Fruit fly (Drosophila melanogaster) whole organism, wandering third instar larva: ENCODE results near the gene CG7378.

Source experiments
- Abd-B ChIP-seq: fragments of >200 bp; optimal IDR thresholded peaks from 2 replicates; lab custom pipeline; 2017; ENCODE audit warnings: missing biosample characterization, missing genetic modification characterization
- CG32264 ChIP-seq: fragments of 200-800 bp; sonication (Bioruptor generic); optimal IDR thresholded peaks from 2 replicates; lab custom pipeline; 2016; ENCODE audit warnings: missing biosample characterization, missing genetic modification characterization
- CG9705 ChIP-seq: fragments of 200-800 bp; sonication (Bioruptor generic); optimal IDR thresholded peaks from 2 replicates; lab custom pipeline; 2018; ENCODE audit warnings: missing biosample characterization, mild to moderate bottlenecking, missing genetic modification characterization
- CrebA ChIP-seq: fragments of 200-800 bp; sonication (Bioruptor generic); optimal IDR thresholded peaks from 2 replicates; lab custom pipeline; 2016; ENCODE audit warnings: missing biosample characterization, mild to moderate bottlenecking, missing genetic modification characterization, borderline replicate concordance
- Dfd ChIP-seq: fragments of >200 bp; optimal IDR thresholded peaks from 2 replicates; lab custom pipeline; 2017; ENCODE audit warnings: missing biosample characterization, missing genetic modification characterization
- Dif ChIP-seq: fragments of 200-275, 200-300 bp; sonication (Bioruptor generic); optimal IDR thresholded peaks from 2 replicates; lab custom pipeline; 2018; ENCODE audit warnings: missing biosample characterization, missing genetic modification characterization; ENCODE audit not compliant: partially characterized antibody
- GATAd ChIP-seq: sonication (Bioruptor generic); optimal IDR thresholded peaks from 2 replicates; lab custom pipeline; 2016; ENCODE audit warnings: missing biosample characterization, missing genetic modification characterization
- HLH106 ChIP-seq: fragments of 200-800 bp; optimal IDR thresholded peaks from 3 replicates; lab custom pipeline; 2019; ENCODE audit warnings: missing biosample characterization, mild to moderate bottlenecking, missing genetic modification characterization, moderate library complexity
- Hnf4 ChIP-seq: fragments of 200-800 bp; sonication (Bioruptor generic); optimal IDR thresholded peaks from 2 replicates; lab custom pipeline; 2016; ENCODE audit warnings: missing biosample characterization, mild to moderate bottlenecking, missing genetic modification characterization
- Hr78 ChIP-seq: fragments of >200 bp; optimal IDR thresholded peaks from 2 replicates; lab custom pipeline; 2017; ENCODE audit warnings: missing biosample characterization, missing genetic modification characterization
- Hr83 ChIP-seq: fragments of 200-300 bp; sonication (Bioruptor generic); optimal IDR thresholded peaks from 2 replicates; lab custom pipeline; 2016; ENCODE audit warnings: missing biosample characterization, mild to moderate bottlenecking, missing genetic modification characterization, moderate library complexity; ENCODE audit not compliant: poor library complexity, severe bottlenecking
- Jra ChIP-seq: sonication (Bioruptor generic); optimal IDR thresholded peaks from 2 replicates; lab custom pipeline; 2016; ENCODE audit warnings: missing biosample characterization, missing genetic modification characterization
- Mio ChIP-seq: sonication (Bioruptor generic); optimal IDR thresholded peaks from 2 replicates; lab custom pipeline; 2016; ENCODE audit warnings: missing biosample characterization, missing genetic modification characterization
- Myc ChIP-seq: fragments of >200 bp; optimal IDR thresholded peaks from 2 replicates; lab custom pipeline; 2017
- N ChIP-seq: fragments of >200 bp; optimal IDR thresholded peaks from 2 replicates; lab custom pipeline; 2018; ENCODE audit warnings: missing biosample characterization, missing external identifiers, missing genetic modification characterization
- OdsH ChIP-seq: fragments of 200-800 bp; sonication (Bioruptor generic); optimal IDR thresholded peaks from 2 replicates; lab custom pipeline; 2016; ENCODE audit warnings: missing biosample characterization, mild to moderate bottlenecking, missing genetic modification characterization
- Rel ChIP-seq, 2 experiments: fragments of 200-800 bp; sonication (Bioruptor generic) in 1 of 2; optimal IDR thresholded peaks; 2 replicates in 1 of 2; 3 replicates in 1 of 2; lab custom pipeline; 2016 to 2019; ENCODE audit warnings: mild to moderate bottlenecking in 2 of 2, missing biosample characterization in 2 of 2, missing genetic modification characterization in 2 of 2, moderate library complexity in 1 of 2
- Sp1 ChIP-seq: fragments of 200-800 bp; sonication (Bioruptor generic); optimal IDR thresholded peaks from 3 replicates; lab custom pipeline; 2019; ENCODE audit warnings: missing biosample characterization, mild to moderate bottlenecking, missing genetic modification characterization, moderate library complexity
- Vsx2 ChIP-seq: fragments of 200-300, 225-300 bp; sonication (Bioruptor generic); optimal IDR thresholded peaks from 2 replicates; lab custom pipeline; 2018; ENCODE audit warnings: missing biosample characterization, missing genetic modification characterization; ENCODE audit not compliant: partially characterized antibody
- br ChIP-seq: fragments of 200-800 bp; sonication (Bioruptor generic); optimal IDR thresholded peaks from 2 replicates; lab custom pipeline; 2016; ENCODE audit warnings: missing biosample characterization, missing genetic modification characterization
- brk ChIP-seq: fragments of 200-800 bp; sonication (Bioruptor generic); optimal IDR thresholded peaks from 2 replicates; lab custom pipeline; 2016; ENCODE audit warnings: missing biosample characterization, mild to moderate bottlenecking, missing genetic modification characterization
- dl ChIP-seq, 2 experiments: fragments of 175-275, 200-275 bp in 1 of 2; fragments of 200-275 bp in 1 of 2; sonication (Bioruptor generic); optimal IDR thresholded peaks; lab custom pipeline; 2018; ENCODE audit warnings: mild to moderate bottlenecking in 2 of 2, missing biosample characterization in 2 of 2, missing genetic modification characterization in 2 of 2, moderate library complexity in 2 of 2; ENCODE audit not compliant: partially characterized antibody in 2 of 2, insufficient read depth in 1 of 2
- dmrt93B ChIP-seq: fragments of 200-800 bp; sonication (Bioruptor generic); optimal IDR thresholded peaks from 2 replicates; lab custom pipeline; 2018; ENCODE audit warnings: missing biosample characterization, mild to moderate bottlenecking, missing genetic modification characterization
- dsf ChIP-seq: sonication (Bioruptor generic); optimal IDR thresholded peaks from 2 replicates; lab custom pipeline; 2016; ENCODE audit warnings: missing biosample characterization, missing genetic modification characterization, borderline replicate concordance
- ey ChIP-seq: fragments of 200-800 bp; sonication (Bioruptor generic); optimal IDR thresholded peaks from 2 replicates; lab custom pipeline; 2016; ENCODE audit warnings: missing biosample characterization, missing genetic modification characterization
- foxo ChIP-seq, 2 experiments: fragments of 200-800 bp; sonication (Bioruptor generic); optimal IDR thresholded peaks; 2 replicates in 1 of 2; 3 replicates in 1 of 2; lab custom pipeline; 2016 to 2017; ENCODE audit warnings: missing biosample characterization in 2 of 2, missing genetic modification characterization in 2 of 2
- fru ChIP-seq: fragments of 200-800 bp; sonication (Bioruptor generic); optimal IDR thresholded peaks from 3 replicates; lab custom pipeline; 2016; ENCODE audit warnings: missing biosample characterization, mild to moderate bottlenecking, missing genetic modification characterization
- h ChIP-seq: fragments of 200-800 bp; sonication (Bioruptor generic); optimal IDR thresholded peaks from 3 replicates; lab custom pipeline; 2016; ENCODE audit warnings: missing biosample characterization, mild to moderate bottlenecking, missing genetic modification characterization
- jim ChIP-seq: fragments of 175-275, 200-325 bp; sonication (Bioruptor generic); optimal IDR thresholded peaks from 2 replicates; lab custom pipeline; 2016; ENCODE audit warnings: missing biosample characterization, mild to moderate bottlenecking, missing genetic modification characterization
- lola ChIP-seq: fragments of >200 bp; optimal IDR thresholded peaks from 2 replicates; lab custom pipeline; 2017; ENCODE audit warnings: missing biosample characterization, missing genetic modification characterization
- pan ChIP-seq: fragments of >200 bp; optimal IDR thresholded peaks from 2 replicates; lab custom pipeline; 2017
- psq ChIP-seq: fragments of 200-800 bp; sonication (Bioruptor generic); optimal IDR thresholded peaks from 3 replicates; lab custom pipeline; 2017; ENCODE audit warnings: missing biosample characterization, mild to moderate bottlenecking, missing genetic modification characterization, moderate library complexity
- rgr ChIP-seq: fragments of 200-800 bp; sonication (Bioruptor generic); optimal IDR thresholded peaks from 3 replicates; lab custom pipeline; 2016; ENCODE audit warnings: missing biosample characterization, mild to moderate bottlenecking, missing genetic modification characterization
- sage ChIP-seq: fragments of 200-800 bp; sonication (Bioruptor generic); optimal IDR thresholded peaks from 2 replicates; lab custom pipeline; 2016; ENCODE audit warnings: missing biosample characterization, mild to moderate bottlenecking, missing genetic modification characterization
- sv ChIP-seq: fragments of 200-800 bp; sonication (Bioruptor generic); optimal IDR thresholded peaks from 3 replicates; lab custom pipeline; 2016; ENCODE audit warnings: missing biosample characterization, missing genetic modification characterization
- tai ChIP-seq: sonication (Bioruptor generic); optimal IDR thresholded peaks from 2 replicates; lab custom pipeline; 2016; ENCODE audit warnings: missing biosample characterization, missing genetic modification characterization
- usp ChIP-seq: fragments of >200 bp; optimal IDR thresholded peaks from 2 replicates; lab custom pipeline; 2017; ENCODE audit warnings: missing biosample characterization, missing genetic modification characterization
- woc ChIP-seq: sonication (Bioruptor generic); optimal IDR thresholded peaks from 2 replicates; lab custom pipeline; 2016; ENCODE audit warnings: missing biosample characterization, mild to moderate bottlenecking, missing genetic modification characterization

Gene CG7378

DNA sequence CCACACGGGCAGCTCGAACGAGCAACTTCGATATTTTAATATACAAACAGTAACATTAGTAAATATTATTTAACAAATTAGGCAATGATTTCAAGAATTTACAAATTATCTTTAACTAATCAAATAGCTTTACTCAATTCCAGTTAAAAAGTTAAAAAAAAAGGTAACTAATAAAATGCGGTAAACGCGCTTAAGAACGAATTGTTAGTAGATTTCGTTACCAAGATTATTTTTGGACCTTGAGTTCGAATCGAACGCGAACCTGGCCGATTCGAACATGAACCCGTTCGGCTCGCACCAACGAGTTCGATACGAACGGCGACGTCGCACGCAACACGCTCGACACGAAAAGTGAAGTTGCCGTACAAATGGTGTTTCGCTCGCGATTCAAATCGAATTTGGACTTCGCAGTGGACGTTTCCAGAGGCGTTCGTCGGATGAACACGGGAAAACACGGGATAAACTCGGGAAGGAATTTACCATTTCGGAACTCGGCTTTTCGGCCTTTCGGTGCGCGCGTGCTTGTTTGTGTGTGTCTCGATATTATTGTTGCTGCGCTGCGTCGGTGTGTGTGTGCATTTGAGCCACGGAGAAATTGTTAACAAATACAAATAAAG is 29.8 kb downstream of the CG7378 start, which contains the start of gene CG43759:
CG43759 (plus strand) TSS at position 390 of the 617 bp plus-strand sequence.
- TF ChIP-seq pan, result no peak
- TF ChIP-seq sv (GFP tag; lab: Kevin White, UChicago), result no peak
- TF ChIP-seq Dfd (GFP tag; lab: Kevin White, UChicago), result no peak
- peak; percentile 4 for TF ChIP-seq Hr83 (GFP tag; lab: Kevin White, UChicago)
- no peak for TF ChIP-seq psq (GFP tag; lab: Kevin White, UChicago)
- TF ChIP-seq Jra (GFP tag; lab: Kevin White, UChicago), result no peak
- TF ChIP-seq dmrt93B (GFP tag; lab: Kevin White, UChicago), result no peak
- TF ChIP-seq Rel (GFP tag; optimal IDR thresholded peaks at IDR 0.05; lab: Kevin White, UChicago), result no peak
- peak; percentile 23 for TF ChIP-seq Rel (tag; optimal IDR thresholded peaks at IDR 0.05; lab: Kevin White, UChicago)
- TF ChIP-seq CrebA, result no peak
- no peak for TF ChIP-seq br (GFP tag; lab: Kevin White, UChicago)
- no peak for TF ChIP-seq lola (GFP tag; lab: Kevin White, UChicago)
- TF ChIP-seq tai (GFP tag; lab: Kevin White, UChicago), result peak; percentile 29
- TF ChIP-seq brk (GFP tag; lab: Kevin White, UChicago), result no peak
- no peak for TF ChIP-seq rgr (GFP tag; lab: Kevin White, UChicago)
- TF ChIP-seq foxo (GFP tag; optimal IDR thresholded peaks at IDR 0.05; lab: Kevin White, UChicago), result no peak
- TF ChIP-seq usp (GFP tag; lab: Kevin White, UChicago), result no peak
- no peak for TF ChIP-seq HLH106 (tag; lab: Kevin White, UChicago)
- TF ChIP-seq Sp1, result no peak
- no peak for TF ChIP-seq dl (GFP tag; optimal IDR thresholded peaks at IDR 0.05; lab: Kevin White, UChicago; ENCODE audit: insufficient read depth in 1 of 2, partially characterized antibody in 2 of 2)
- TF ChIP-seq Hr78, result no peak
- TF ChIP-seq Vsx2 (GFP tag; lab: Kevin White, UChicago), result no peak
- no peak for TF ChIP-seq N (GFP tag; lab: Kevin White, UChicago)
- TF ChIP-seq sage (GFP tag; lab: Kevin White, UChicago), result no peak
- no peak for TF ChIP-seq CG32264 (GFP tag; lab: Kevin White, UChicago)
- TF ChIP-seq Myc (lab: Kevin White, UChicago), result no peak
- TF ChIP-seq Hnf4 (GFP tag; lab: Kevin White, UChicago), result peak; percentile 22
- TF ChIP-seq Dif (GFP tag; lab: Kevin White, UChicago), result peak; percentile 27
- no peak for TF ChIP-seq jim (GFP tag; lab: Kevin White, UChicago)
- TF ChIP-seq fru, result no peak
- no peak for TF ChIP-seq ey (GFP tag; lab: Kevin White, UChicago)
- no peak for TF ChIP-seq Abd-B (GFP tag; lab: Kevin White, UChicago)
- no peak for TF ChIP-seq h (GFP tag; lab: Kevin White, UChicago)
- TF ChIP-seq CG9705 (GFP tag; lab: Kevin White, UChicago), result no peak
- no peak for TF ChIP-seq dsf (GFP tag; lab: Kevin White, UChicago)
- no peak for TF ChIP-seq OdsH
- TF ChIP-seq Mio (GFP tag; lab: Kevin White, UChicago), result no peak
- peak; percentile 23 for TF ChIP-seq woc (GFP tag; lab: Kevin White, UChicago)
- no peak for TF ChIP-seq GATAd (GFP tag; lab: Kevin White, UChicago)
- TF ChIP-seq, all 38 proteins: peak for 6

DNA sequence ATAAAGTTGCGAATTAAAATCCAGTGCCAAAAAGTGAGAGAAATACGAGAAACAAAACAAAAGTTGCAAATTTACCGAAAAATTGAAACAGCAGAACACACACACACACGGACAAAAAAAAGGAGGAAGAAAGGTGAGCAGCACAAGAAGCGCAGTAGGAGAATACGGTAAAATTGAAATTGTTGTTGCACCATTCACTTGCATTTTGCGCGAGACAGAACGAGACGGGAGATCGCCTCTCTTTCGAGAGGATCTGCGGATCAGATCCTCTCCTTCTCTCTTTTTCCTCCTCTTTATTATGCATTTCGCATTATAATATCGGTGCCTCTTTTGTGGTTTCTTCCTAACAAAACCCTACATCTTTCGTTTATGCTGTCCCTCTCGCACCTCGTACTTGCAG is 30.7 kb downstream of the CG7378 start:
- peak; percentile 82 for TF ChIP-seq psq (GFP tag; lab: Kevin White, UChicago)
- no peak for TF ChIP-seq Jra (GFP tag; lab: Kevin White, UChicago)
- no peak for TF ChIP-seq GATAd (GFP tag; lab: Kevin White, UChicago)
- TF ChIP-seq Dfd (GFP tag; lab: Kevin White, UChicago), result no peak
- TF ChIP-seq woc (GFP tag; lab: Kevin White, UChicago), result no peak
- TF ChIP-seq, all 38 proteins: peak for 1
